Worm (Caenorhabditis elegans): ENCODE results near the gene ippk-1.

ippk-1 gene

DNA sequence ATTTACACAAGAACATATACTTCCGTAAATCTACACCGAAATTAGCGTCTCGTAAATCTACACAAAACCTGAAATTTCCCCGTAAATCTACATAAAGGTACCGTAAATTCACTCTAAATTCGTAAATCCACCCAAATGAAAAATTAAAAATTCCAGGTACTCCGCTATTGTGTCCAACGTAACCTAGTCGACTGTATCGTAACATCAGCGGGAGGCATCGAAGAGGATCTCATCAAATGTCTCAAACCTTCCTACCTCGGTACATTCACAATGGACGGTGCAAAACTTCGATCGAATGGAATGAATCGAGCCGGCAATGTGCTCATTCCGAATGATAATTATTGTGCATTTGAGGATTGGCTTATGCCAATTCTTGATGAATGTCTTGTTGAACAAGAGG, 47.8 kb upstream of the ippk-1 start:
- TF ChIP-seq dve-1 (tag; optimal IDR thresholded peaks at IDR 0.05; ENCODE audit: insufficient read depth) (no peak), unc-62 (GFP tag; optimal IDR thresholded peaks at IDR 0.05 in 1 of 2) (peak in 1 of 2 experiments; percentile 96), unc-62 (tag; optimal IDR thresholded peaks at IDR 0.05) (no peak)

DNA sequence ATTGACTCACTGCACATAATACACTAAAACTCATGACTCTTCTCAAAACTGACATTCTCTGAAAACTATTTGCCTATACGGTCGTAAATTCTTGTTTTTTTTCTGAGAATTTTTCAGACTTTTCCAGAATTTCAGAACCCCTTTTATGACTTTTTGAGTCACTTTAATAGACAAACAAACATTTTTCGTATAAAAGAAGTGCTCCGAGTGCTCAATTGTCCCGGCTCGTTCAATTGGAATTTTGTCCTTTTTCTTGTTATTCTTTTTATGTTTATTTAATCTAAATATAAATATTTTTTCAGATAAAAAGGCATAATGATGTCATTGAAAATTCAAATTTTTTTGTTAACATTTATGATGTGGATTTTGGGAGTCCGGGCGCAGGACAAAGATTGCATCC, 43.8 kb upstream of the ippk-1 start, which contains the start of gene Y17G7B.23:
Gene Y17G7B.23 (plus strand): TSS at position 301 of the 400 bp plus-strand sequence.
- TF ChIP-seq D1046.2 (GFP tag; IDR thresholded peaks at IDR 0.05), result no peak
- TF ChIP-seq daf-16 (GFP tag; optimal IDR thresholded peaks at IDR 0.05), result no peak
- no peak for TF ChIP-seq daf-16 (tag; optimal IDR thresholded peaks at IDR 0.05)
- no peak for TF ChIP-seq skn-1 (tag; optimal IDR thresholded peaks at IDR 0.05)
- TF ChIP-seq php-3 (GFP tag; IDR thresholded peaks at IDR 0.05), result no peak
- TF ChIP-seq Y105C5A.15 (GFP tag; IDR thresholded peaks at IDR 0.05), result no peak
- no peak for TF ChIP-seq lin-29 (GFP tag; IDR thresholded peaks at IDR 0.05)
- no peak for TF ChIP-seq spr-3 (GFP tag; optimal IDR thresholded peaks at IDR 0.05)
- TF ChIP-seq mes-2 (tag; optimal IDR thresholded peaks at IDR 0.05; ENCODE audit: poor library complexity, severe bottlenecking), result no peak

DNA sequence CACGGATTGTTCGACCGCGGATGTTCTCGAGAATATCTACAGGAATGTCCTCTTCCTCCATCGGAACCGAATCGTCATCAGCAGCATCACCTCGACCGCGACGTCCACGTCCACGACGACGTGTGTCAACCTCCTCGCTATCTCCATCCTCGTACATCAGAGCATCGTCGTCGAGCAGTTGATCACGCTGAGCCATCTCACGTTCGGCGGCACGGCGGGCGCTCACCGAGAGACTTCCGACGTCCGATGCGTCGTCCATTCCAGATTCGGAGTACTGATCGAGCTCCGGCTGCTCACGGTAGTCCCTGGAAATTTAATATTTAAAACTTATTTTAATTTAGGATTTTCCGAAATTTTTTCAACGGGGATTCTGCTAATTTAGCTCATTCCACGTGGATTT, 36.7 kb upstream of the ippk-1 start:
- TF ChIP-seq set-16 (GFP tag; IDR thresholded peaks at IDR 0.05) (peak; percentile 73), mep-1 (tag; optimal IDR thresholded peaks at IDR 0.05) (no peak)

DNA sequence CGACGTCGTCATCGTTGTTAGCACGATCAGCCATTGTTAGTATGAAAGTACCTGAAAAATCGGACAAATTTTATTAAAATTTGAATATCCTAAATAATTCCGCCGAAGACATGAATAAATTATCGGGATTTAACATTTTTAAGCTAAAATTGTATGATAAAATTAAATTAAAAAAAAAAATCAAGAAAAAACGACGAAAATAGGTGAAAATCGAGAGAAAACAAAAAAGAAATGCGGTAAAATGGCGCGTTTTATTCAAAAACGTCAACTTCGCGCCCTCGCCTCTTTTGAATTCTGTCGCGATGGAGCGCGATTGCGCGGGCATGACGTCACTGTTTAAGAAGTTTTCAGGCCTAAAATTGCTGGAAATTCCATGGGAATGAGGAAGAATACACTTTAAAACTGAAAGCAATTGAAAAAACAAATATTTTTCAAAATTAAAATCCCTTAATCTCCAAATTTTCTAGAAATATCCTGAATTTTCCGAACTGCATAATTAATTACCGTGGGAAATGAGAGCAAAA, 36.1 kb upstream of the ippk-1 start, which contains the start of gene mcm-2:
Gene mcm-2 (minus strand): TSS at position 51 of the 524 bp plus-strand sequence.
- peak; percentile 31; the same call in 1 of the 2 replicates for TF ChIP-seq dmd-6 (GFP tag; IDR thresholded peaks at IDR 0.05)
- TF ChIP-seq dpl-1 (GFP tag; optimal IDR thresholded peaks at IDR 0.05), result peak; percentile 87
- no peak for TF ChIP-seq cey-2 (tag; optimal IDR thresholded peaks at IDR 0.05; ENCODE audit: borderline replicate concordance, insufficient read depth)
- peak; percentile 99 for TF ChIP-seq lin-38 (GFP tag; IDR thresholded peaks at IDR 0.05)
- no peak for TF ChIP-seq ceh-62 (tag; optimal IDR thresholded peaks at IDR 0.05)
- TF ChIP-seq jun-1 (tag; optimal IDR thresholded peaks at IDR 0.05), result no peak
- peak; percentile 29 for TF ChIP-seq nhr-11 (tag; optimal IDR thresholded peaks at IDR 0.05)
- TF ChIP-seq F49E8.2 (tag; optimal IDR thresholded peaks at IDR 0.05; ENCODE audit: borderline replicate concordance), result peak; percentile 59
- peak; percentile 81 for TF ChIP-seq mes-2 (tag; optimal IDR thresholded peaks at IDR 0.05; ENCODE audit: poor library complexity, severe bottlenecking)
- no peak for TF ChIP-seq madf-5 (GFP tag; IDR thresholded peaks at IDR 0.05)
- TF ChIP-seq mdl-1 (tag; optimal IDR thresholded peaks at IDR 0.05), result no peak
- TF ChIP-seq pqm-1 (tag; optimal IDR thresholded peaks at IDR 0.05), result no peak
- TF ChIP-seq daf-16 (GFP tag; optimal IDR thresholded peaks at IDR 0.05), result no peak
- peak; percentile 57 for TF ChIP-seq daf-16 (tag; optimal IDR thresholded peaks at IDR 0.05)
- TF ChIP-seq lin-13 (GFP tag; optimal IDR thresholded peaks at IDR 0.05), result peak; percentile 52
- peak; percentile 88 for TF ChIP-seq Y48G9A.11 (GFP tag; IDR thresholded peaks at IDR 0.05)
- no peak for TF ChIP-seq skn-1 (tag; optimal IDR thresholded peaks at IDR 0.05)
- TF ChIP-seq rbr-2 (tag; optimal IDR thresholded peaks at IDR 0.05), result peak; percentile 8
- no peak for TF ChIP-seq pha-4 (GFP tag; IDR thresholded peaks at IDR 0.05)
- no peak for TF ChIP-seq pha-4 (tag; optimal IDR thresholded peaks at IDR 0.05)
- TF ChIP-seq snpc-1.2 (GFP tag; IDR thresholded peaks at IDR 0.05), result 0 out of 2 replicates have a peak, but pooled peaks have one; percentile 41
- no peak for TF ChIP-seq php-3 (GFP tag; IDR thresholded peaks at IDR 0.05)
- no peak for TF ChIP-seq aly-2 (tag; optimal IDR thresholded peaks at IDR 0.05)
- no peak for TF ChIP-seq lir-3 (tag; optimal IDR thresholded peaks at IDR 0.05)
- TF ChIP-seq nhr-77 (tag; optimal IDR thresholded peaks at IDR 0.05), result peak; percentile 44
- TF ChIP-seq spr-3 (GFP tag; optimal IDR thresholded peaks at IDR 0.05), result no peak
- no peak for TF ChIP-seq snpc-4 (tag; optimal IDR thresholded peaks at IDR 0.05)
- TF ChIP-seq hlh-30 (tag; optimal IDR thresholded peaks at IDR 0.05; ENCODE audit: insufficient read depth), result peak; percentile 45
- no peak for TF ChIP-seq nhr-102 (tag; optimal IDR thresholded peaks at IDR 0.05)
- peak; percentile 29 for TF ChIP-seq nhr-28 (tag; optimal IDR thresholded peaks at IDR 0.05)
- TF ChIP-seq lin-1 (GFP tag; IDR thresholded peaks at IDR 0.05), result peak; percentile 38; the same call in 1 of the 2 replicates
- TF ChIP-seq unc-130 (GFP tag; optimal IDR thresholded peaks at IDR 0.05), result peak; percentile 89
- no peak for TF ChIP-seq tag-97 (GFP tag; IDR thresholded peaks at IDR 0.05)
- TF ChIP-seq aha-1 (tag), result peak; percentile 91
- TF ChIP-seq hif-1 (tag; optimal IDR thresholded peaks at IDR 0.05), result peak in 1 of 2 experiments; percentile 47

Data from whole organism, L4 larva.